Fruit fly (Drosophila melanogaster): ENCODE data around the gene CG5854.
A peak's percentile ranks its signal among the peaks of the same experiment; 100 is the strongest.

The CG5854 gene

dm6 chr3R:23942965-23943413 is 9.3 kb downstream of the CG5854 start, which contains the start of gene Gdh (continued):
- TF ChIP-seq ttk (GFP tag; IDR thresholded peaks at IDR 0.05) = no peak
- TF ChIP-seq bsh (GFP tag; optimal IDR thresholded peaks at IDR 0.05) = peak in 1 of 2 experiments; percentile 30
- TF ChIP-seq D (optimal IDR thresholded peaks at IDR 0.05) = no peak
- no peak for TF ChIP-seq D (GFP tag; optimal IDR thresholded peaks at IDR 0.05)
- TF ChIP-seq amos (GFP tag; IDR thresholded peaks at IDR 0.05; ENCODE audit: partially characterized antibody) = peak; percentile 60; the same call in 1 of the 2 replicates
- no peak for TF ChIP-seq Doc2 (GFP tag; IDR thresholded peaks at IDR 0.05)
- peak; percentile 47; the same call in 1 of the 2 replicates for TF ChIP-seq E2f2 (GFP tag; IDR thresholded peaks at IDR 0.05)
- peak; percentile 77 for TF ChIP-seq sens (GFP tag)
- no peak for TF ChIP-seq H15 (GFP tag; IDR thresholded peaks at IDR 0.05)
- no peak for TF ChIP-seq D19A (tag; optimal IDR thresholded peaks at IDR 0.05)
- peak; percentile 26 for TF ChIP-seq NfI (GFP tag; optimal IDR thresholded peaks at IDR 0.05)
- TF ChIP-seq gsb (GFP tag; IDR thresholded peaks at IDR 0.05) = 0 out of 2 replicates have a peak, but pooled peaks have one; percentile 6
- TF ChIP-seq Fer2 (tag; optimal IDR thresholded peaks at IDR 0.05) = no peak
- TF ChIP-seq CG30020 (tag; optimal IDR thresholded peaks at IDR 0.05) = no peak
- no peak for TF ChIP-seq jigr1 (GFP tag; IDR thresholded peaks at IDR 0.05)
- no peak for TF ChIP-seq corto (GFP tag; optimal IDR thresholded peaks at IDR 0.05)
- TF ChIP-seq CG16863 (GFP tag; optimal IDR thresholded peaks at IDR 0.05) = no peak
- no peak for TF ChIP-seq CG3726 (GFP tag; IDR thresholded peaks at IDR 0.05)
- TF ChIP-seq Sry-β (GFP tag; optimal IDR thresholded peaks at IDR 0.05) = no peak
- no peak for TF ChIP-seq CG2129 (GFP tag; IDR thresholded peaks at IDR 0.05; ENCODE audit: partially characterized antibody)
- TF ChIP-seq B-H1 (GFP tag; IDR thresholded peaks at IDR 0.05) = no peak; the same call in 2 of the 3 replicates
- no peak for TF ChIP-seq HLHmδ (GFP tag; optimal IDR thresholded peaks at IDR 0.05)
- TF ChIP-seq PHDP (tag; optimal IDR thresholded peaks at IDR 0.05) = peak; percentile 45
- TF ChIP-seq CG31224 (GFP tag; IDR thresholded peaks at IDR 0.05) = no peak
- no peak for TF ChIP-seq CG14710 (tag; optimal IDR thresholded peaks at IDR 0.05)
- 0 out of 3 replicates have a peak, but pooled peaks have one; percentile 33 for TF ChIP-seq knrl (GFP tag; IDR thresholded peaks at IDR 0.05; ENCODE audit: partially characterized antibody)
- TF ChIP-seq chif (GFP tag; optimal IDR thresholded peaks at IDR 0.05) = no peak
- TF ChIP-seq ssp (GFP tag; IDR thresholded peaks at IDR 0.05) = no peak
- TF ChIP-seq lov (optimal IDR thresholded peaks at IDR 0.05) = no peak
- TF ChIP-seq lov (GFP tag; IDR thresholded peaks at IDR 0.05) = no peak
- TF ChIP-seq Sox100B (GFP tag; optimal IDR thresholded peaks at IDR 0.05) = no peak
- TF ChIP-seq Rfx (GFP tag; IDR thresholded peaks at IDR 0.05) = peak; percentile 64
- TF ChIP-seq zf30C (GFP tag; optimal IDR thresholded peaks at IDR 0.05) = no peak
- no peak for TF ChIP-seq CG8944 (GFP tag; optimal IDR thresholded peaks at IDR 0.05)
- peak; percentile 22 for TF ChIP-seq CG17359 (tag; optimal IDR thresholded peaks at IDR 0.05)
- no peak for TF ChIP-seq CG15073 (GFP tag; optimal IDR thresholded peaks at IDR 0.05)
- TF ChIP-seq Eip74EF (GFP tag; optimal IDR thresholded peaks at IDR 0.05) = peak in 1 of 2 experiments; percentile 30
- peak; percentile 69; the same call in 1 of the 2 replicates for TF ChIP-seq Adf1 (GFP tag; IDR thresholded peaks at IDR 0.05)
- peak; percentile 53 to 69 for TF ChIP-seq Trl (optimal IDR thresholded peaks at IDR 0.05)
- TF ChIP-seq Trl (GFP tag; optimal IDR thresholded peaks at IDR 0.05) = peak; percentile 24
- no peak for TF ChIP-seq fd64A (GFP tag; optimal IDR thresholded peaks at IDR 0.05)
- peak; percentile 34; the same call in 1 of the 2 replicates for TF ChIP-seq sim (GFP tag; IDR thresholded peaks at IDR 0.05)
- TF ChIP-seq cato (GFP tag; optimal IDR thresholded peaks at IDR 0.05; ENCODE audit: borderline replicate concordance) = no peak
- peak; percentile 95 for TF ChIP-seq CG3995 (GFP tag; optimal IDR thresholded peaks at IDR 0.05)
- no peak for TF ChIP-seq br (optimal IDR thresholded peaks at IDR 0.05)
- peak; percentile 25; the same call in 1 of the 2 replicates for TF ChIP-seq hbn (GFP tag; IDR thresholded peaks at IDR 0.05; ENCODE audit: partially characterized antibody)
- no peak for TF ChIP-seq hth (optimal IDR thresholded peaks at IDR 0.05)
- no peak for TF ChIP-seq schlank (tag; optimal IDR thresholded peaks at IDR 0.05)
- no peak for TF ChIP-seq Mad (GFP tag; optimal IDR thresholded peaks at IDR 0.05)
- TF ChIP-seq CG1832 (GFP tag; optimal IDR thresholded peaks at IDR 0.05) = no peak
- no peak for TF ChIP-seq Hmx (GFP tag; optimal IDR thresholded peaks at IDR 0.05)
- TF ChIP-seq so (GFP tag; IDR thresholded peaks at IDR 0.05) = peak; percentile 46; the same call in 2 of the 3 replicates
